Worm (Caenorhabditis elegans) whole organism, midembryonic: ENCODE data around the gene C25A6.1.

Source experiments
- cog-1 ChIP-seq: sonication (generic microtip); optimal IDR thresholded peaks from 2 replicates; lab custom pipeline; 2016; ENCODE audit warnings: missing genetic modification characterization, missing compliant biosample characterization
- flt-1 ChIP-seq: fragments of 200-800 bp; sonication (Bioruptor generic); IDR thresholded peaks from 2 replicates; pipeline ENCODE4 v1.3.6; 2022; ENCODE audit warnings: missing genetic modification characterization, missing compliant biosample characterization
- med-1 ChIP-seq: sonication (generic microtip); optimal IDR thresholded peaks from 2 replicates; lab custom pipeline; 2017; ENCODE audit warnings: missing genetic modification characterization, mild to moderate bottlenecking, missing compliant biosample characterization, antibody characterized with exemption, missing genetic modification reagents; ENCODE audit not compliant: insufficient read depth

DNA sequence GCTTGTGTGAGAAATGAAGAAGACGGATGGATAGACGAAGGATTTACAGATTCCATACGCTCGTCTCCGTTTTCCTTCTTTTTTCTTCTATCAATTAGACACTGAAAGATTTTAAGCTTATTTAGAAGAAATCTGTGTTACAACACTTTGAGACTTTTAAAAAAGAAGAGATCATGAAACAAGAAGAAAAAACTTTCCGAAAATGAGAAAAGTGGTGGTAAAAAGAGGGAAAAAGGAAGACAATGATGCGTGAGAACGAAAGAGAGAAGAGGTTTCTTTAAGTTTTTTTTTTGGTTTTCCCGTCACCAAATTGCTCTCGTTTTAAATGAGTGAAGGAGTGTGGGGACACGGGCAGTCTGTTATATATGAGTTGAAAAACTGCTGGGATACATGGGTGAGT, 45.3 kb downstream of the C25A6.1 start, which contains the start of gene glc-3:
- TF ChIP-seq cog-1 (tag; lab: Kevin White, UChicago): no peak
- TF ChIP-seq flt-1 (GFP tag; lab: Robert Waterston, UW): no peak
- no peak for TF ChIP-seq med-1
